Comparison of ENCODE assay signal across 3 worm cellular contexts in the genomic region with DNA sequence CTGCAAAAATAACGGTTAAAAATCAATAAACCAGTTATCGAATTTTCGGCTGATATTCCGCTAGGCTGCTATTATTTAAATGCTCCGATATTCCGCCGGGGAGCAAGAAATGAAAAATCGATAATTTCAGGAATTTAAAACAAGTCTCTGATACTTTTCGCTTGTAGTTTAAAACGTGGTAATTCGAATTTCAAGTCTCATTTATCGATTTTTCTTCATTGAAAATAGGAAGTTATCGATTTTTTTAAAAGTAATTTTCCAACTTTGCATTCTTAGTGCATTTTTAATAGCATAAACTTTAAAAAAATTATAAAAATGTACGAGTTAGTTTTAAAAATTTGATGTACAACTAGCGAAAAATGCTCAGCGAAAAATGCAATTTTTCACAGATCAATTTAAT.
TF ChIP-seq lines count a peak whose summit lies in the region.

No protein-coding gene starts in this region.

TF ChIP-seq in whole organism, L3 larva, 47 proteins besides CTCF, POLR2A, EP300 and RAD21:
- TF ChIP-seq ceh-28 (tag; optimal IDR thresholded peaks at IDR 0.05; lab: Kevin White, UChicago) (peak; percentile 79), sea-2 (GFP tag; optimal IDR thresholded peaks at IDR 0.05; lab: Kevin White, UChicago) (no peak), skn-1 (tag; optimal IDR thresholded peaks at IDR 0.05; lab: Kevin White, UChicago) (no peak)

TF ChIP-seq in whole organism, L4 larva, 104 proteins besides CTCF, POLR2A, EP300 and RAD21:
- no peak for TF ChIP-seq nhr-10 (tag; optimal IDR thresholded peaks at IDR 0.05; lab: Kevin White, UChicago)
- TF ChIP-seq nhr-76 (tag; optimal IDR thresholded peaks at IDR 0.05; lab: Kevin White, UChicago): no peak
- peak; percentile 81 for TF ChIP-seq ceh-28 (tag; optimal IDR thresholded peaks at IDR 0.05; lab: Kevin White, UChicago)
- no peak for TF ChIP-seq nhr-42 (GFP tag; IDR thresholded peaks at IDR 0.05; lab: Robert Waterston, UW)

TF ChIP-seq in whole organism, midembryonic, 9 proteins besides CTCF, POLR2A, EP300 and RAD21:
- no peak for TF ChIP-seq ref-1 (GFP tag; conservative IDR thresholded peaks at IDR 0.05; lab: Robert Waterston, UW)
- peak; percentile 49; the same call in 1 of the 2 replicates for TF ChIP-seq T22C8.4 (GFP tag; IDR thresholded peaks at IDR 0.05; lab: Robert Waterston, UW)
